Fruit fly (Drosophila melanogaster) whole organism, prepupa: ENCODE data around the gene Acbp3.

Experiments
- Blimp-1 ChIP-seq: fragments of 200-800 bp; sonication (Bioruptor generic); optimal IDR thresholded peaks from 3 replicates; lab custom pipeline; 2017; ENCODE audit warnings: missing biosample characterization, missing genetic modification characterization, mild to moderate bottlenecking, moderate library complexity, missing genetic modification reagents
- CG10631 ChIP-seq: fragments of 200-800 bp; sonication (Bioruptor generic); optimal IDR thresholded peaks from 2 replicates; lab custom pipeline; 2016; ENCODE audit warnings: missing biosample characterization, missing genetic modification characterization
- CG10669 ChIP-seq: fragments of 200-800 bp; sonication (Bioruptor generic); optimal IDR thresholded peaks from 3 replicates; lab custom pipeline; 2018; ENCODE audit warnings: missing biosample characterization, mild to moderate bottlenecking, missing genetic modification characterization, moderate library complexity
- CG11294 ChIP-seq: fragments of 200-800 bp; sonication (Bioruptor generic); IDR thresholded peaks from 2 replicates; pipeline ENCODE4 v1.3.6; 2022; ENCODE audit warnings: missing biosample characterization, missing genetic modification characterization
- CG11762 ChIP-seq: fragments of 200-800 bp; sonication (Bioruptor generic); optimal IDR thresholded peaks from 3 replicates; lab custom pipeline; 2016; ENCODE audit warnings: missing biosample characterization, missing genetic modification characterization; ENCODE audit not compliant: insufficient read depth
- CG11902 ChIP-seq: fragments of 200-800 bp; sonication (Bioruptor generic); optimal IDR thresholded peaks from 3 replicates; lab custom pipeline; 2016; ENCODE audit warnings: missing biosample characterization, missing genetic modification characterization
- CG15336 ChIP-seq: fragments of 200-800 bp; sonication (Bioruptor generic); IDR thresholded peaks from 2 replicates; pipeline ENCODE4 v1.3.6; 2022; ENCODE audit warnings: missing biosample characterization, missing genetic modification characterization
- CG16779 ChIP-seq: fragments of 200-800 bp; sonication (Bioruptor generic); optimal IDR thresholded peaks from 3 replicates; lab custom pipeline; 2017; ENCODE audit warnings: missing biosample characterization, mild to moderate bottlenecking, missing genetic modification characterization
- CG32006 ChIP-seq: fragments of 200-800 bp; sonication (Bioruptor generic); optimal IDR thresholded peaks from 3 replicates; lab custom pipeline; 2017; ENCODE audit warnings: missing biosample characterization, mild to moderate bottlenecking, missing genetic modification characterization
- CG3919 ChIP-seq: fragments of 200-800 bp; sonication (Bioruptor generic); optimal IDR thresholded peaks from 3 replicates; lab custom pipeline; 2016; ENCODE audit warnings: missing biosample characterization, missing genetic modification characterization
- CG4318 ChIP-seq: fragments of 200-800 bp; sonication (Bioruptor generic); optimal IDR thresholded peaks from 3 replicates; lab custom pipeline; 2017; ENCODE audit warnings: missing biosample characterization, mild to moderate bottlenecking, missing genetic modification characterization
- CG6163 ChIP-seq: fragments of 200-800 bp; sonication (Bioruptor generic); IDR thresholded peaks from 3 replicates; pipeline ENCODE4 v1.3.6; 2022; ENCODE audit warnings: missing biosample characterization, missing genetic modification characterization
- CG6792 ChIP-seq: fragments of 200-800 bp; sonication (Bioruptor generic); optimal IDR thresholded peaks from 3 replicates; lab custom pipeline; 2016; ENCODE audit warnings: missing biosample characterization, missing genetic modification characterization
- CG6854 ChIP-seq: fragments of 200-800 bp; sonication (Bioruptor generic); optimal IDR thresholded peaks from 2 replicates; lab custom pipeline; 2017; ENCODE audit warnings: missing biosample characterization, mild to moderate bottlenecking, missing genetic modification characterization
- CG7368 ChIP-seq: fragments of 200-800 bp; sonication (Bioruptor generic); optimal IDR thresholded peaks from 3 replicates; lab custom pipeline; 2016; ENCODE audit warnings: missing biosample characterization, missing genetic modification characterization
- CG8119 ChIP-seq: fragments of 200-800 bp; sonication (Bioruptor generic); IDR thresholded peaks from 3 replicates; pipeline ENCODE4 v1.3.6; 2022; ENCODE audit warnings: missing biosample characterization, missing genetic modification characterization
- CG8319 ChIP-seq: fragments of 200-800 bp; sonication (Bioruptor generic); optimal IDR thresholded peaks from 3 replicates; lab custom pipeline; 2016; ENCODE audit warnings: missing biosample characterization, missing genetic modification characterization
- CG8632 ChIP-seq: fragments of 200-800 bp; sonication (Bioruptor generic); optimal IDR thresholded peaks from 3 replicates; lab custom pipeline; 2016; ENCODE audit warnings: missing biosample characterization, missing genetic modification characterization
- CG9139 ChIP-seq: fragments of 200-800 bp; sonication (Bioruptor generic); optimal IDR thresholded peaks from 3 replicates; lab custom pipeline; 2017; ENCODE audit warnings: missing biosample characterization, mild to moderate bottlenecking, missing genetic modification characterization
- Eip75B ChIP-seq: fragments of 200-800 bp; sonication (Bioruptor generic); optimal IDR thresholded peaks from 3 replicates; lab custom pipeline; 2016; ENCODE audit warnings: missing biosample characterization, missing genetic modification characterization
- Eip93F ChIP-seq: fragments of 200-800 bp; sonication (Bioruptor generic); optimal IDR thresholded peaks from 2 replicates; lab custom pipeline; 2016; ENCODE audit warnings: missing biosample characterization, mild to moderate bottlenecking, missing genetic modification characterization
- Gug ChIP-seq: fragments of 200-800 bp; sonication (Bioruptor generic); IDR thresholded peaks from 2 replicates; pipeline ENCODE4 v1.3.6; 2022; ENCODE audit warnings: missing biosample characterization, missing genetic modification characterization
- Hr38 ChIP-seq: sonication (Bioruptor generic); optimal IDR thresholded peaks from 2 replicates; lab custom pipeline; 2016; ENCODE audit warnings: missing biosample characterization, missing genetic modification characterization
- Hr39 ChIP-seq: fragments of 200-800 bp; sonication (Bioruptor generic); optimal IDR thresholded peaks from 2 replicates; lab custom pipeline; 2016; ENCODE audit warnings: missing biosample characterization, missing genetic modification characterization
- Hr4 ChIP-seq: fragments of 200-800 bp; sonication (Bioruptor generic); optimal IDR thresholded peaks from 3 replicates; lab custom pipeline; 2016; ENCODE audit warnings: missing biosample characterization, missing genetic modification characterization
- Met ChIP-seq: fragments of 200-800 bp; sonication (Bioruptor generic); optimal IDR thresholded peaks from 3 replicates; lab custom pipeline; 2016; ENCODE audit warnings: missing biosample characterization, missing genetic modification characterization
- OdsH ChIP-seq: fragments of 200-800 bp; sonication (Bioruptor generic); optimal IDR thresholded peaks from 3 replicates; lab custom pipeline; 2016; ENCODE audit warnings: missing biosample characterization, missing genetic modification characterization
- Smox ChIP-seq: fragments of 200-800 bp; sonication (Bioruptor generic); optimal IDR thresholded peaks from 3 replicates; lab custom pipeline; 2016; ENCODE audit warnings: missing biosample characterization, missing genetic modification characterization
- Sox102F ChIP-seq: fragments of 200-800 bp; sonication (Bioruptor generic); optimal IDR thresholded peaks from 2 replicates; lab custom pipeline; 2016; ENCODE audit warnings: missing biosample characterization, mild to moderate bottlenecking, missing genetic modification characterization
- Sox14 ChIP-seq: fragments of 200-800 bp; sonication (Bioruptor generic); optimal IDR thresholded peaks from 3 replicates; lab custom pipeline; 2016; ENCODE audit warnings: missing biosample characterization, missing genetic modification characterization
- acj6 ChIP-seq: fragments of 200-800 bp; sonication (Bioruptor generic); optimal IDR thresholded peaks from 3 replicates; lab custom pipeline; 2016; ENCODE audit warnings: missing biosample characterization, missing genetic modification characterization
- cyc ChIP-seq: fragments of 200-800 bp; sonication (Bioruptor generic); optimal IDR thresholded peaks from 3 replicates; lab custom pipeline; 2016; ENCODE audit warnings: missing biosample characterization, missing genetic modification characterization
- dac ChIP-seq: fragments of 200-800 bp; sonication (Bioruptor generic); optimal IDR thresholded peaks from 2 replicates; lab custom pipeline; 2017; ENCODE audit warnings: missing biosample characterization, mild to moderate bottlenecking, missing genetic modification characterization
- dsx ChIP-seq: fragments of 200-800 bp; optimal IDR thresholded peaks from 3 replicates; lab custom pipeline; 2019; ENCODE audit warnings: missing biosample characterization, mild to moderate bottlenecking, missing genetic modification characterization, moderate library complexity; ENCODE audit not compliant: poor library complexity, severe bottlenecking
- eg ChIP-seq: fragments of 200-800 bp; sonication (Bioruptor generic); IDR thresholded peaks from 3 replicates; pipeline ENCODE4 v1.3.6; 2022; ENCODE audit warnings: missing biosample characterization, missing genetic modification characterization
- esn ChIP-seq: fragments of 200-800 bp; sonication (Bioruptor generic); optimal IDR thresholded peaks from 2 replicates; lab custom pipeline; 2016; ENCODE audit warnings: missing biosample characterization, mild to moderate bottlenecking, missing genetic modification characterization, moderate library complexity
- fd59A ChIP-seq: fragments of 200-800 bp; sonication (Bioruptor generic); optimal IDR thresholded peaks from 2 replicates; lab custom pipeline; 2017; ENCODE audit warnings: missing biosample characterization, mild to moderate bottlenecking, missing genetic modification characterization, missing genetic modification reagents
- fd85E ChIP-seq: fragments of 200-800 bp; sonication (Bioruptor generic); optimal IDR thresholded peaks from 3 replicates; lab custom pipeline; 2016; ENCODE audit warnings: missing biosample characterization, missing genetic modification characterization
- fkh ChIP-seq: fragments of 200-800 bp; sonication (Bioruptor generic); optimal IDR thresholded peaks from 3 replicates; lab custom pipeline; 2017; ENCODE audit warnings: missing biosample characterization, mild to moderate bottlenecking, missing genetic modification characterization, moderate library complexity
- pdm3 ChIP-seq: fragments of 200-800 bp; sonication (Bioruptor generic); optimal IDR thresholded peaks from 3 replicates; lab custom pipeline; 2016; ENCODE audit warnings: missing biosample characterization, missing genetic modification characterization
- salr ChIP-seq, 2 experiments: fragments of 200-800 bp; sonication (Bioruptor generic); optimal IDR thresholded peaks; 3 replicates each; lab custom pipeline; 2016 to 2018; ENCODE audit warnings: missing biosample characterization in 2 of 2, missing genetic modification characterization in 2 of 2, mild to moderate bottlenecking in 1 of 2
- spab ChIP-seq: fragments of 200-800 bp; sonication (Bioruptor generic); optimal IDR thresholded peaks from 2 replicates; lab custom pipeline; 2017; ENCODE audit warnings: missing biosample characterization, mild to moderate bottlenecking, missing genetic modification characterization, missing genetic modification reagents
- ss ChIP-seq, 2 experiments: fragments of 200-800 bp; sonication (Bioruptor generic); optimal IDR thresholded peaks; 2 replicates in 1 of 2; 3 replicates in 1 of 2; lab custom pipeline; 2017 to 2018; ENCODE audit warnings: mild to moderate bottlenecking in 2 of 2, missing biosample characterization in 2 of 2, missing genetic modification characterization in 2 of 2, moderate library complexity in 1 of 2
- svp ChIP-seq: fragments of 200-800 bp; sonication (Bioruptor generic); peaks from one replicate; lab custom pipeline; 2016; ENCODE audit warnings: missing biosample characterization, missing genetic modification characterization
- topi ChIP-seq: fragments of 200-800 bp; sonication (Bioruptor generic); optimal IDR thresholded peaks from 3 replicates; lab custom pipeline; 2016; ENCODE audit warnings: missing biosample characterization, missing genetic modification characterization
- vri ChIP-seq: fragments of 200-800 bp; sonication (Bioruptor generic); optimal IDR thresholded peaks from 3 replicates; lab custom pipeline; 2016; ENCODE audit warnings: missing biosample characterization, mild to moderate bottlenecking, missing genetic modification characterization

The Acbp3 gene

DNA sequence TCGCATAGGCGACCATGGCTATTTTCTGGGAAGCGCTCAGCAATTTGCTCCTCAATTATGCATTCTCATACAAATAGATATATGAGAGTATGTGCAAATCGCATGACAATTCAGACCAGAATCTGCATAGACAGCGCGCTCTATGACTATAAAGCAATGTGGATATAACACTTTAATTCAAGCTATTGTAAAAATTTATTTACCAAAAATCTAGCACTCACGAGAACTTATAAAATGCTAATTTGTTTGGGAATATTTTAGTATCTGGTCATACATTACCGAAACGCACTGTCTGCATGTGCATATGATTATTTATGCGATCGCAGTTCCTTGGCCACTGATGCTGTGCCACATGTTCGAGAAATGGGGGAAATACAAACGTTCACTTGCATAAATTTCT is 20.2 kb downstream of the Acbp3 start (continued):
- TF ChIP-seq CG6854 (GFP tag; lab: Kevin White, UChicago) (no peak), CG8119 (peak; percentile 89), CG32006 (peak; percentile 81), vri (GFP tag; lab: Kevin White, UChicago) (no peak), Eip93F (GFP tag; lab: Kevin White, UChicago) (no peak), ss (GFP tag; optimal IDR thresholded peaks at IDR 0.05; lab: Kevin White, UChicago) (peak; percentile 74 to 79), Gug (GFP tag; lab: Robert Waterston, UW) (peak; percentile 73), dac (GFP tag; lab: Kevin White, UChicago) (peak; percentile 40), acj6 (peak; percentile 78), Eip75B (GFP tag; lab: Kevin White, UChicago) (peak; percentile 75), CG15336 (GFP tag; lab: Robert Waterston, UW) (peak; percentile 91), pdm3 (GFP tag; lab: Kevin White, UChicago) (peak; percentile 78), fd59A (GFP tag; lab: Kevin White, UChicago) (peak; percentile 67), CG8632 (GFP tag; lab: Kevin White, UChicago) (peak; percentile 41), OdsH (GFP tag; lab: Kevin White, UChicago) (peak; percentile 82), svp (GFP tag; lab: Kevin White, UChicago) (no peak), fkh (GFP tag; lab: Kevin White, UChicago) (no peak), Smox (GFP tag; lab: Kevin White, UChicago) (peak; percentile 36), topi (GFP tag; lab: Kevin White, UChicago) (peak; percentile 61), CG11902 (GFP tag; lab: Kevin White, UChicago) (peak; percentile 30), CG4318 (GFP tag; lab: Kevin White, UChicago) (peak; percentile 55), CG7368 (GFP tag; lab: Kevin White, UChicago) (peak; percentile 63), cyc (GFP tag; lab: Kevin White, UChicago) (peak; percentile 49), CG10631 (GFP tag; lab: Kevin White, UChicago) (peak; percentile 65), Blimp-1 (GFP tag; lab: Kevin White, UChicago) (no peak), dsx (GFP tag; lab: Kevin White, UChicago) (peak; percentile 81), fd85E (peak; percentile 12)
- TF ChIP-seq, all 60 proteins: peak for 53

- TF ChIP-seq CG11762 (GFP tag; lab: Kevin White, UChicago): peak; percentile 33
- peak; percentile 72 for TF ChIP-seq CG3919
- peak; percentile 32 for TF ChIP-seq CG8632 (GFP tag; lab: Kevin White, UChicago)
- peak; percentile 73 for TF ChIP-seq OdsH (GFP tag; lab: Kevin White, UChicago)
- peak; percentile 60 for TF ChIP-seq acj6
- peak; percentile 87 for TF ChIP-seq CG8119
- TF ChIP-seq CG8319 (GFP tag; lab: Kevin White, UChicago): no peak
- TF ChIP-seq Met (GFP tag; lab: Kevin White, UChicago): peak; percentile 19
- TF ChIP-seq Sox102F (GFP tag; lab: Kevin White, UChicago): no peak
- TF ChIP-seq Hr38 (GFP tag; lab: Kevin White, UChicago): no peak
- TF ChIP-seq Hr39 (GFP tag; lab: Kevin White, UChicago): no peak
- no peak for TF ChIP-seq Blimp-1 (GFP tag; lab: Kevin White, UChicago)
- TF ChIP-seq fd59A (GFP tag; lab: Kevin White, UChicago): no peak
- TF ChIP-seq CG6792: peak; percentile 23
- TF ChIP-seq Smox (GFP tag; lab: Kevin White, UChicago): peak; percentile 6
- no peak for TF ChIP-seq ss (GFP tag; optimal IDR thresholded peaks at IDR 0.05; lab: Kevin White, UChicago)
- peak; percentile 83 for TF ChIP-seq eg (GFP tag; lab: Robert Waterston, UW)
- no peak for TF ChIP-seq CG16779
- TF ChIP-seq spab (GFP tag; lab: Kevin White, UChicago): no peak
- TF ChIP-seq salr (GFP tag; optimal IDR thresholded peaks at IDR 0.05; lab: Kevin White, UChicago): peak in 1 of 2 experiments; percentile 62
- TF ChIP-seq Hr4 (GFP tag; lab: Kevin White, UChicago): peak; percentile 85
- TF ChIP-seq CG11294: peak; percentile 68; the same call in 1 of the 2 replicates
- peak; percentile 76 for TF ChIP-seq CG32006
- TF ChIP-seq pdm3 (GFP tag; lab: Kevin White, UChicago): peak; percentile 70
- TF ChIP-seq CG6163 (GFP tag; lab: Robert Waterston, UW): peak; percentile 82
- TF ChIP-seq Sox14 (GFP tag; lab: Kevin White, UChicago): peak; percentile 52
- peak; percentile 13 for TF ChIP-seq dsx (GFP tag; lab: Kevin White, UChicago)
- TF ChIP-seq CG9139: no peak
- TF ChIP-seq CG10669: no peak
- no peak for TF ChIP-seq esn
These were observed 21.1 kb downstream of the Acbp3 start for dm6 chr3L:7151521-7152465.
